Fruit fly (Drosophila melanogaster) whole organism, embryonic: ENCODE results near the gene Aasdh.

ENCODE experiments used
- Ada2b ChIP-seq: fragments of 200-800 bp; sonication (Bioruptor generic); IDR thresholded peaks from 2 replicates; pipeline ENCODE4 v1.3.6; 2022; ENCODE audit warnings: missing biosample characterization, missing genetic modification characterization
- Atf3 ChIP-seq: fragments of 200-800 bp; sonication (Bioruptor generic); optimal IDR thresholded peaks from 3 replicates; lab custom pipeline; 2016; ENCODE audit warnings: missing biosample characterization, missing genetic modification characterization
- B-H2 ChIP-seq: fragments of 200-800 bp; sonication (Bioruptor generic); optimal IDR thresholded peaks from 2 replicates; lab custom pipeline; 2018; ENCODE audit warnings: missing biosample characterization, mild to moderate bottlenecking, missing genetic modification characterization
- Bteb2 ChIP-seq: fragments of 200-800 bp; sonication (Bioruptor generic); optimal IDR thresholded peaks from 2 replicates; lab custom pipeline; 2016; ENCODE audit warnings: missing biosample characterization, missing genetic modification characterization
- CG10147 ChIP-seq: fragments of 200-800 bp; sonication (Bioruptor generic); optimal IDR thresholded peaks from 2 replicates; lab custom pipeline; 2019; ENCODE audit warnings: missing biosample characterization, mild to moderate bottlenecking, missing genetic modification characterization, moderate library complexity
- CG10654 ChIP-seq: fragments of 200-800 bp; sonication (Bioruptor generic); optimal IDR thresholded peaks from 2 replicates; lab custom pipeline; 2016; ENCODE audit warnings: missing biosample characterization, missing genetic modification characterization
- CG12299 ChIP-seq: fragments of 200-800 bp; sonication (Bioruptor generic); optimal IDR thresholded peaks from 2 replicates; lab custom pipeline; 2018; ENCODE audit warnings: missing biosample characterization, mild to moderate bottlenecking, missing genetic modification characterization
- CG12659 ChIP-seq: fragments of 200-800 bp; sonication (Bioruptor generic); optimal IDR thresholded peaks from 3 replicates; lab custom pipeline; 2017; ENCODE audit warnings: mild to moderate bottlenecking, missing biosample characterization, missing genetic modification reagents, missing genetic modification characterization
- CG12769 ChIP-seq: fragments of 200-800 bp; sonication (Bioruptor generic); optimal IDR thresholded peaks from 2 replicates; lab custom pipeline; 2019; ENCODE audit warnings: missing biosample characterization, mild to moderate bottlenecking, missing genetic modification characterization, moderate library complexity
- CG31365 ChIP-seq: fragments of 200-800 bp; sonication (Bioruptor generic); optimal IDR thresholded peaks from 2 replicates; lab custom pipeline; 2018; ENCODE audit warnings: missing biosample characterization, mild to moderate bottlenecking, missing genetic modification characterization
- CG31441 ChIP-seq: fragments of 200-800 bp; sonication (Bioruptor generic); IDR thresholded peaks from 2 replicates; pipeline ENCODE4 v1.3.6; 2022; ENCODE audit warnings: missing biosample characterization, missing genetic modification characterization
- CG4282 ChIP-seq: fragments of 200-800 bp; sonication (Bioruptor generic); optimal IDR thresholded peaks from 2 replicates; lab custom pipeline; 2016; ENCODE audit warnings: missing biosample characterization, missing genetic modification characterization
- CG4360 ChIP-seq: fragments of 200-800 bp; sonication (Bioruptor generic); IDR thresholded peaks from 2 replicates; pipeline ENCODE4 v1.3.6; 2022; ENCODE audit warnings: missing biosample characterization, missing genetic modification characterization
- CG43689 ChIP-seq: fragments of 200-800 bp; sonication (Bioruptor generic); IDR thresholded peaks from 2 replicates; pipeline ENCODE4 v1.3.6; 2022; ENCODE audit warnings: missing biosample characterization, missing genetic modification characterization
- CG4617 ChIP-seq: fragments of 200-800 bp; sonication (Bioruptor generic); optimal IDR thresholded peaks from 3 replicates; lab custom pipeline; 2016; ENCODE audit warnings: missing biosample characterization, missing genetic modification characterization, borderline replicate concordance
- CG7271 ChIP-seq: fragments of 200-800 bp; sonication (Bioruptor generic); optimal IDR thresholded peaks from 2 replicates; lab custom pipeline; 2018; ENCODE audit warnings: missing biosample characterization, mild to moderate bottlenecking, missing genetic modification characterization, moderate library complexity
- CG7928 ChIP-seq: fragments of 200-800 bp; sonication (Bioruptor generic); optimal IDR thresholded peaks from 2 replicates; lab custom pipeline; 2017; ENCODE audit warnings: missing biosample characterization, mild to moderate bottlenecking, missing genetic modification characterization
- CTCF ChIP-seq: fragments of 200-800 bp; sonication (Bioruptor generic); optimal IDR thresholded peaks from 2 replicates; lab custom pipeline; 2017; ENCODE audit warnings: missing biosample characterization, mild to moderate bottlenecking, missing genetic modification characterization, moderate library complexity
- Chrac-16 ChIP-seq: fragments of 200-800 bp; sonication (Bioruptor generic); optimal IDR thresholded peaks from 3 replicates; lab custom pipeline; 2016; ENCODE audit warnings: missing biosample characterization, missing genetic modification characterization
- D ChIP-seq, 2 experiments: fragments of 200-800 bp in 1 of 2; fragments of >200 bp in 1 of 2; sonication (Bioruptor generic) in 1 of 2; optimal IDR thresholded peaks; 2 replicates in 1 of 2; 3 replicates in 1 of 2; lab custom pipeline; 2017; ENCODE audit warnings: mild to moderate bottlenecking in 1 of 2, missing biosample characterization in 1 of 2, missing genetic modification characterization in 1 of 2, missing genetic modification reagents in 1 of 2
- E2f1 ChIP-seq: fragments of 200-800 bp; sonication (Bioruptor generic); IDR thresholded peaks from 2 replicates; pipeline ENCODE4 v1.3.6; 2022; ENCODE audit warnings: missing biosample characterization, missing genetic modification characterization
- Hey ChIP-seq: fragments of 200-800 bp; sonication (Bioruptor generic); optimal IDR thresholded peaks from 3 replicates; lab custom pipeline; 2018; ENCODE audit warnings: missing biosample characterization, mild to moderate bottlenecking, missing genetic modification characterization
- Hr3 ChIP-seq: fragments of 200-800 bp; sonication (Bioruptor generic); optimal IDR thresholded peaks from 3 replicates; lab custom pipeline; 2016; ENCODE audit warnings: missing biosample characterization, missing genetic modification characterization
- Lpt ChIP-seq: fragments of >200 bp; optimal IDR thresholded peaks from 2 replicates; lab custom pipeline; 2018; ENCODE audit warnings: missing biosample characterization, missing genetic modification characterization
- Nf-YB ChIP-seq: fragments of 200-800 bp; sonication (Bioruptor generic); optimal IDR thresholded peaks from 3 replicates; lab custom pipeline; 2019; ENCODE audit warnings: missing biosample characterization, mild to moderate bottlenecking, missing genetic modification characterization, moderate library complexity
- Scr ChIP-seq: fragments of 200-800 bp; sonication (Bioruptor generic); IDR thresholded peaks from 2 replicates; pipeline ENCODE4 v1.3.6; 2022; ENCODE audit warnings: missing biosample characterization, missing genetic modification characterization; ENCODE audit not compliant: partially characterized antibody
- ab ChIP-seq: fragments of 200-800 bp; sonication (Bioruptor generic); optimal IDR thresholded peaks from 2 replicates; lab custom pipeline; 2016; ENCODE audit warnings: missing biosample characterization, missing genetic modification characterization
- cad ChIP-seq: fragments of >200 bp; optimal IDR thresholded peaks from 2 replicates; lab custom pipeline; 2017; ENCODE audit warnings: missing biosample characterization, missing genetic modification characterization
- cato ChIP-seq: fragments of 200-800 bp; sonication (Bioruptor generic); optimal IDR thresholded peaks from 2 replicates; lab custom pipeline; 2016; ENCODE audit warnings: missing biosample characterization, missing genetic modification characterization, borderline replicate concordance
- dmrt11E ChIP-seq: fragments of 200-800 bp; sonication (Bioruptor generic); optimal IDR thresholded peaks from 3 replicates; lab custom pipeline; 2018; ENCODE audit warnings: missing biosample characterization, mild to moderate bottlenecking, missing genetic modification characterization, moderate library complexity
- esg ChIP-seq: fragments of 200-800 bp; sonication (Bioruptor generic); conservative IDR thresholded peaks from 2 replicates; pipeline ENCODE4 v1.3.6; 2022; ENCODE audit warnings: missing biosample characterization, missing genetic modification characterization
- exex ChIP-seq: fragments of 200-800 bp; sonication (Bioruptor generic); optimal IDR thresholded peaks from 4 replicates; lab custom pipeline; 2018; ENCODE audit warnings: missing biosample characterization, mild to moderate bottlenecking, missing genetic modification characterization, moderate library complexity
- fd64A ChIP-seq: fragments of 200-800 bp; sonication (Bioruptor generic); optimal IDR thresholded peaks from 3 replicates; lab custom pipeline; 2018; ENCODE audit warnings: missing biosample characterization, mild to moderate bottlenecking, missing genetic modification characterization
- grn ChIP-seq: fragments of 200-800 bp; sonication (Bioruptor generic); optimal IDR thresholded peaks from 3 replicates; lab custom pipeline; 2017; ENCODE audit warnings: missing biosample characterization, missing genetic modification characterization
- hkb ChIP-seq, 2 experiments: fragments of 200-800 bp in 1 of 2; fragments of >200 bp in 1 of 2; sonication (Bioruptor generic) in 1 of 2; IDR thresholded peaks in 1 of 2; optimal IDR thresholded peaks in 1 of 2; 2 replicates each; pipeline versions ENCODE4 v1.3.6 to Lab custom; 2017 to 2022; ENCODE audit warnings: missing biosample characterization in 1 of 2, missing genetic modification characterization in 1 of 2
- inv ChIP-seq: fragments of 200-800 bp; sonication (Bioruptor generic); IDR thresholded peaks from 2 replicates; pipeline ENCODE4 v1.3.6; 2022; ENCODE audit warnings: missing biosample characterization, missing genetic modification characterization; ENCODE audit not compliant: partially characterized antibody
- lmd ChIP-seq: fragments of 200-800 bp; sonication (Bioruptor generic); IDR thresholded peaks from 2 replicates; pipeline ENCODE4 v1.3.6; 2022; ENCODE audit warnings: missing biosample characterization, missing genetic modification characterization
- lov ChIP-seq, 2 experiments: fragments of 200-800 bp in 1 of 2; fragments of >200 bp in 1 of 2; sonication (Bioruptor generic) in 1 of 2; IDR thresholded peaks in 1 of 2; optimal IDR thresholded peaks in 1 of 2; 2 replicates in 1 of 2; 3 replicates in 1 of 2; pipeline versions ENCODE4 v1.3.6 to Lab custom; 2017 to 2022; ENCODE audit warnings: missing biosample characterization in 1 of 2, missing genetic modification characterization in 1 of 2
- mld ChIP-seq: fragments of 200-800 bp; sonication (Bioruptor generic); IDR thresholded peaks from 3 replicates; pipeline ENCODE4 v1.3.6; 2022; ENCODE audit warnings: missing biosample characterization, missing genetic modification characterization; ENCODE audit not compliant: partially characterized antibody
- otp ChIP-seq: fragments of 200-800 bp; sonication (Bioruptor generic); IDR thresholded peaks from 3 replicates; pipeline ENCODE4, ENCODE4 v1.3.6; 2022; ENCODE audit warnings: missing biosample characterization, missing genetic modification characterization
- pfk ChIP-seq: fragments of 200-800 bp; sonication (Bioruptor generic); optimal IDR thresholded peaks from 2 replicates; lab custom pipeline; 2018; ENCODE audit warnings: missing biosample characterization, mild to moderate bottlenecking, missing genetic modification characterization, moderate library complexity
- sima ChIP-seq: fragments of 200-800 bp; sonication (Bioruptor generic); optimal IDR thresholded peaks from 2 replicates; lab custom pipeline; 2016; ENCODE audit warnings: missing biosample characterization, missing genetic modification characterization
- sisA ChIP-seq: fragments of 200-800 bp; sonication (Bioruptor generic); IDR thresholded peaks from 2 replicates; pipeline ENCODE4 v1.3.6; 2022; ENCODE audit warnings: missing biosample characterization, missing genetic modification characterization
- so ChIP-seq: fragments of 200-800 bp; sonication (Bioruptor generic); IDR thresholded peaks from 3 replicates; pipeline ENCODE4 v1.3.6; 2022; ENCODE audit warnings: missing biosample characterization, missing genetic modification characterization
- vvl ChIP-seq: fragments of 200-800 bp; sonication (Bioruptor generic); IDR thresholded peaks from 2 replicates; pipeline ENCODE4 v1.3.6; 2022; ENCODE audit warnings: missing biosample characterization, missing genetic modification characterization
- wdn ChIP-seq: fragments of 200-800 bp; sonication (Bioruptor generic); IDR thresholded peaks from 2 replicates; pipeline ENCODE4 v1.3.6; 2022; ENCODE audit warnings: missing biosample characterization, missing genetic modification characterization
- wek ChIP-seq: fragments of 200-800 bp; sonication (Bioruptor generic); optimal IDR thresholded peaks from 3 replicates; lab custom pipeline; 2018; ENCODE audit warnings: missing biosample characterization, mild to moderate bottlenecking, missing genetic modification characterization, moderate library complexity
- zfh1 ChIP-seq: fragments of 200-800 bp; sonication (Bioruptor generic); IDR thresholded peaks from 3 replicates; pipeline ENCODE4 v1.3.6; 2022; ENCODE audit warnings: missing biosample characterization, missing genetic modification characterization

Aasdh gene

DNA sequence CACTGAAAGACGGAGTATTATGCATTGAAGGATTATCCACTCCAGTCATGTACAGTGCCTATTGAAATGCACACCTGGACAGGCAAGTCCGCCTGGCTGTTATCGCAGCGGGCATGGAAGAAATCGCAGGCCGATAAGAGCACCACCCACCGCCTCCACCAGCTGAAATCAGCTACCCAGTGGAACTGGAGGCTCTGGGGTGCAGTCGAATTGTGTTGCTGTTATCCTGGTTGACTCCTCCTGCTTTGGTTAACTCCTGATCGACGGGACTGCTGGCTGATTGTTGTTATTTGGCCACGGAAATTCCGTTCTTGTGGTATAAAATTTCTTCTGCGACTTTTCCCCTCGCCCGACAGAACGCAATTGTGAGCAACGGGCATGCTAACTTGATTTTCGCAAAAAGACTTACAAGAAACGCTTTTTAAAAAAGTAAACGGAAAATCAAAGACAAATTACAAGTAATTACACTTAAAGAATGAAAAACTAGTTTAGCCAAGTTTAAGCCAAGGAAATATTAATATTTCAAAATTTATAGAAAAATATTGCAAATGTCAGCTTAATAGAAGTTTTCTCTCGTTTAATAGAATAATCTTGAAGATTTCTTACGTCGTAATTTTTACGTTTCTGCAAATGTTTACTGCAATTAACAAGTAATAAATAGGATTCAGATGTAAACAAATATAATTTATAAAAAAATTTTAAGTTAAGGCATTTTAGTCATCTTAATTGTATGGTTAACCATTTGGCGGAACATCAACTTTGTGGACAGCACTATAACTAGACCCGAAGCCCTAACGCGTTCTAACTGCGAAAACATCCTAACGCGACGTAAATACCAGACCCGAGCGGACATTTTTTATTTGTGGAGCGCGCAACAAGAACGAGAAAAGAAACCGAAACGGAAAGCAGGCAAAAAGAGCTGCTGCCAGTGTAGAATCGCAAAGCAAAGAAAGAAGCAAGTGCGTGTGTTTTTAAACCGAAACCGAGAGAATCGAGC is 34.2 kb downstream of the Aasdh start, which contains the start of the genes CG13398 and Akap200 (continued):
- TF ChIP-seq lov (optimal IDR thresholded peaks at IDR 0.05; lab: Kevin White, UChicago) = no peak
- TF ChIP-seq lov (GFP tag; IDR thresholded peaks at IDR 0.05; lab: Robert Waterston, UW) = no peak
- TF ChIP-seq CG43689 (GFP tag; lab: Robert Waterston, UW) = no peak
- TF ChIP-seq hkb (optimal IDR thresholded peaks at IDR 0.05; lab: Kevin White, UChicago) = no peak
- no peak for TF ChIP-seq hkb (GFP tag; IDR thresholded peaks at IDR 0.05; lab: Robert Waterston, UW)
- no peak for TF ChIP-seq fd64A (GFP tag; lab: Kevin White, UChicago)
- no peak for TF ChIP-seq sisA (GFP tag; lab: Robert Waterston, UW)
- no peak for TF ChIP-seq dmrt11E (tag; lab: Kevin White, UChicago)
- no peak for TF ChIP-seq pfk (GFP tag; lab: Kevin White, UChicago)
- TF ChIP-seq sima (GFP tag; lab: Kevin White, UChicago) = no peak
- no peak for TF ChIP-seq Hey
- peak; percentile 55 for TF ChIP-seq CG12659 (GFP tag; lab: Kevin White, UChicago)
- TF ChIP-seq CTCF = no peak
- no peak for TF ChIP-seq zfh1
- no peak for TF ChIP-seq otp
- no peak for TF ChIP-seq CG31441 (GFP tag; lab: Robert Waterston, UW)
- no peak for TF ChIP-seq wdn (GFP tag; lab: Robert Waterston, UW)
- TF ChIP-seq D (optimal IDR thresholded peaks at IDR 0.05; lab: Kevin White, UChicago) = no peak
- no peak for TF ChIP-seq D (GFP tag; optimal IDR thresholded peaks at IDR 0.05; lab: Kevin White, UChicago)
- TF ChIP-seq ab (GFP tag; lab: Kevin White, UChicago) = no peak
- no peak for TF ChIP-seq inv (GFP tag; lab: Robert Waterston, UW)
- no peak for TF ChIP-seq Nf-YB (GFP tag; lab: Kevin White, UChicago)
- TF ChIP-seq Chrac-16 (GFP tag; lab: Kevin White, UChicago) = no peak
- TF ChIP-seq CG4282 (GFP tag; lab: Kevin White, UChicago) = no peak
- no peak for TF ChIP-seq Ada2b (GFP tag; lab: Robert Waterston, UW)
- TF ChIP-seq CG31365 (tag; lab: Kevin White, UChicago) = no peak
- no peak for TF ChIP-seq Lpt (GFP tag; lab: Kevin White, UChicago)
- no peak for TF ChIP-seq E2f1 (GFP tag; lab: Robert Waterston, UW)
- TF ChIP-seq Scr (GFP tag; lab: Robert Waterston, UW) = no peak
- no peak for TF ChIP-seq Bteb2 (GFP tag; lab: Kevin White, UChicago)
- no peak for TF ChIP-seq wek (GFP tag; lab: Kevin White, UChicago)
- TF ChIP-seq CG10654 = no peak
- TF ChIP-seq vvl (GFP tag; lab: Robert Waterston, UW) = no peak; the same call in none of the 2 replicates
- TF ChIP-seq CG4360 (GFP tag; lab: Robert Waterston, UW) = no peak
- TF ChIP-seq cad = no peak
- TF ChIP-seq CG12769 (tag; lab: Kevin White, UChicago) = no peak
- no peak for TF ChIP-seq cato (GFP tag; lab: Kevin White, UChicago)
- TF ChIP-seq mld = no peak
- no peak for TF ChIP-seq Atf3 (GFP tag; lab: Kevin White, UChicago)
- TF ChIP-seq CG7271 (tag; lab: Kevin White, UChicago) = no peak
- TF ChIP-seq esg (GFP tag; lab: Robert Waterston, UW) = no peak
- TF ChIP-seq Hr3 (GFP tag; lab: Kevin White, UChicago) = peak; percentile 30
- peak; percentile 29 for TF ChIP-seq B-H2 (GFP tag; lab: Kevin White, UChicago)
- no peak for TF ChIP-seq exex
- TF ChIP-seq CG10147 = no peak
- TF ChIP-seq grn (GFP tag; lab: Kevin White, UChicago) = peak; percentile 24
- no peak for TF ChIP-seq so (GFP tag; lab: Robert Waterston, UW)
- TF ChIP-seq CG7928 (GFP tag; lab: Kevin White, UChicago) = peak; percentile 55
- no peak; the same call in 1 of the 2 replicates for TF ChIP-seq lmd (GFP tag; lab: Robert Waterston, UW)
- no peak for TF ChIP-seq CG12299 (tag; lab: Kevin White, UChicago)
- TF ChIP-seq CG4617 (GFP tag; lab: Kevin White, UChicago) = peak; percentile 72
